Worm (Caenorhabditis elegans): ENCODE results near the gene T28A11.17.

The T28A11.17 gene

ce11 chrV:3218604-3219003 lies 47.5 kb downstream of the T28A11.17 start:
- TF ChIP-seq ekl-4 (GFP tag; IDR thresholded peaks at IDR 0.05): no peak
- no peak for TF ChIP-seq Y53G8AR.9 (GFP tag; conservative IDR thresholded peaks at IDR 0.05)
- TF ChIP-seq snpc-1.3 (tag; optimal IDR thresholded peaks at IDR 0.05; ENCODE audit: insufficient read depth): no peak
- no peak for TF ChIP-seq sdz-38 (tag; optimal IDR thresholded peaks at IDR 0.05)
- no peak for TF ChIP-seq ets-4 (GFP tag; optimal IDR thresholded peaks at IDR 0.05)
- no peak for TF ChIP-seq T07F8.4 (tag; optimal IDR thresholded peaks at IDR 0.05)
- no peak for TF ChIP-seq ztf-26 (tag; optimal IDR thresholded peaks at IDR 0.05)
- no peak for TF ChIP-seq Y67H2A.10 (GFP tag; conservative IDR thresholded peaks at IDR 0.05)
- TF ChIP-seq dpff-1 (tag; optimal IDR thresholded peaks at IDR 0.05): no peak
- no peak for TF ChIP-seq lin-35 (GFP tag; optimal IDR thresholded peaks at IDR 0.05)
- TF ChIP-seq nhr-90 (tag; optimal IDR thresholded peaks at IDR 0.05): no peak
- no peak for TF ChIP-seq hlh-12 (tag; optimal IDR thresholded peaks at IDR 0.05)
- no peak for TF ChIP-seq mes-4 (tag; optimal IDR thresholded peaks at IDR 0.05)
- no peak for TF ChIP-seq ztf-18 (tag; optimal IDR thresholded peaks at IDR 0.05)
- TF ChIP-seq lir-1 (GFP tag; conservative IDR thresholded peaks at IDR 0.05): no peak
- TF ChIP-seq rec-8 (tag; optimal IDR thresholded peaks at IDR 0.05): no peak
- TF ChIP-seq F33H1.4 (GFP tag; IDR thresholded peaks at IDR 0.05): no peak
- TF ChIP-seq ZK185.1 (tag; optimal IDR thresholded peaks at IDR 0.05; ENCODE audit: poor library complexity, severe bottlenecking): no peak
- no peak for TF ChIP-seq egl-18 (GFP tag; IDR thresholded peaks at IDR 0.05)
- no peak for TF ChIP-seq pbrm-1 (GFP tag; IDR thresholded peaks at IDR 0.05)
